Worm (Caenorhabditis elegans) whole organism, midembryonic: ENCODE results near the gene Y54G2A.16.

Experiments used
- T22C8.4 ChIP-seq: fragments of 200-800 bp; sonication (Bioruptor generic); IDR thresholded peaks from 2 replicates; pipeline ENCODE4 v1.3.6; 2022; ENCODE audit warnings: missing genetic modification characterization, missing compliant biosample characterization
- cog-1 ChIP-seq: sonication (generic microtip); optimal IDR thresholded peaks from 2 replicates; lab custom pipeline; 2016; ENCODE audit warnings: missing genetic modification characterization, missing compliant biosample characterization
- flt-1 ChIP-seq: fragments of 200-800 bp; sonication (Bioruptor generic); IDR thresholded peaks from 2 replicates; pipeline ENCODE4 v1.3.6; 2022; ENCODE audit warnings: missing genetic modification characterization, missing compliant biosample characterization
- klf-2 ChIP-seq: fragments of 200-800 bp; sonication (Bioruptor generic); conservative IDR thresholded peaks from 2 replicates; pipeline ENCODE4 v1.3.6; 2022; ENCODE audit warnings: missing genetic modification reagents, missing genetic modification characterization, missing compliant biosample characterization
- med-1 ChIP-seq: sonication (generic microtip); optimal IDR thresholded peaks from 2 replicates; lab custom pipeline; 2017; ENCODE audit warnings: missing genetic modification characterization, mild to moderate bottlenecking, missing compliant biosample characterization, antibody characterized with exemption, missing genetic modification reagents; ENCODE audit not compliant: insufficient read depth
- ref-1 ChIP-seq: fragments of 200-800 bp; sonication (Bioruptor generic); conservative IDR thresholded peaks from 2 replicates; pipeline ENCODE4 v1.3.6; 2022; ENCODE audit warnings: missing genetic modification reagents, missing genetic modification characterization, missing compliant biosample characterization
- tab-1 ChIP-seq: fragments of 200-800 bp; sonication (Bioruptor generic); IDR thresholded peaks from 2 replicates; pipeline ENCODE4 v1.3.6; 2022; ENCODE audit warnings: missing genetic modification characterization, missing compliant biosample characterization
- ztf-23 ChIP-seq: fragments of 200-800 bp; sonication (Bioruptor generic); IDR thresholded peaks from 2 replicates; pipeline ENCODE4 v1.3.6; 2022; ENCODE audit warnings: missing genetic modification reagents, missing genetic modification characterization, missing compliant biosample characterization
- ztf-29 ChIP-seq: fragments of 200-800 bp; sonication (Bioruptor generic); IDR thresholded peaks from 2 replicates; pipeline ENCODE4 v1.3.6; 2022; ENCODE audit warnings: missing genetic modification reagents, missing genetic modification characterization, missing compliant biosample characterization

Y54G2A.16 gene

DNA sequence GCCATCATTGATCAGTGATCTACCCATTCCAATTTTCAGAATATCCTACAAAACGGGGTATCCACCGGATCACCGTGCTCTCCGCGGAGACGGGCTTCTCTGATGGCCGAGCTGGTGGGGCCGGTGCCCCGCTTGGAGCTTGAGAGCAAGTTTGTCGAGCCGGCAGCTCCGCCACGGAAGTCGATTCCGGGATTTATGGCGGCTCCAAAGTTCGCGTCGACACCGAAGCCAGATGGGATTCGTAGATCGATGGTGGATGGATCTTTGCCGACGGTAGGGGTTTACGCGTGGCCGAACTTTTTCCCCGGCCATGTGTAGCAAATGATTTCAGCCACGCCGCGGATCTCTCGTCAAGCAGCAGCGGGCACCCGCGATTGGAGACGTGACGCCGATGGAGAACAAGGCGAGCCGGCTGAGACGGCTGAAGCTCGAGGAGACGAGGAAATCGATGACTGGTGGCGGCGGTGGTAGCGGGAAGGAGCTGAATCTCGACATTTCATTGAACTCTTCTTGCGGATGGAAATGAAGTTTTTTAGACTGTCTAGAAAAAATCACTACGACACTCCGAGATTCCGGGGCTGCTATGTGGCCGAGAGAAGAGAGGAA is 24.0 kb upstream of the Y54G2A.16 start:
- TF ChIP-seq ztf-23 (GFP tag; lab: Robert Waterston, UW) (no peak), flt-1 (no peak), cog-1 (tag; lab: Kevin White, UChicago) (no peak), tab-1 (no peak), ref-1 (no peak), med-1 (no peak), klf-2 (GFP tag; lab: Robert Waterston, UW) (no peak), T22C8.4 (GFP tag; lab: Robert Waterston, UW) (no peak), ztf-29 (GFP tag; lab: Robert Waterston, UW) (no peak)

DNA sequence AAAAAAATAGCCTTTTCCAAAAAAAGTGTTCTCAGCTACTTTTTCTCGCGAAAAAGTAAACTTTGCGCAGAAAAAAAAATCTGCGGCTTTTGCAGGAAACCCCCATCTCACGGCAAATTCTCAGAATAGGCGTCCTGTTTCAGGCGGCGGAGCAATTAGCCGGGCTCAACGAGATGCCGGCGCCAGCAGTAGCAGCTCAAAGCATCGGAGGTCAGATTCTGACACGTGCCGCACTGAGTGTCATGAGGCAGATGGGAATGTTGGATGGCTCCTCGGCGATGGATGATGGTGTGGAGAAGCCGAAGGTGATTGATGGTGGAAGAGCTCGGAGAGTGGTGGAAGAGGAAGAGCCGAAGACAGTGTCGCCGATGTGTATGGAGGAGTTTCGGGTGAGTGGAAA is 22.6 kb upstream of the Y54G2A.16 start:
- TF ChIP-seq ztf-23 (GFP tag; lab: Robert Waterston, UW) (no peak), ref-1 (no peak), tab-1 (no peak), ztf-29 (GFP tag; lab: Robert Waterston, UW) (no peak), klf-2 (GFP tag; lab: Robert Waterston, UW) (no peak), T22C8.4 (GFP tag; lab: Robert Waterston, UW) (no peak), cog-1 (tag; lab: Kevin White, UChicago) (no peak), flt-1 (no peak), med-1 (no peak)

DNA sequence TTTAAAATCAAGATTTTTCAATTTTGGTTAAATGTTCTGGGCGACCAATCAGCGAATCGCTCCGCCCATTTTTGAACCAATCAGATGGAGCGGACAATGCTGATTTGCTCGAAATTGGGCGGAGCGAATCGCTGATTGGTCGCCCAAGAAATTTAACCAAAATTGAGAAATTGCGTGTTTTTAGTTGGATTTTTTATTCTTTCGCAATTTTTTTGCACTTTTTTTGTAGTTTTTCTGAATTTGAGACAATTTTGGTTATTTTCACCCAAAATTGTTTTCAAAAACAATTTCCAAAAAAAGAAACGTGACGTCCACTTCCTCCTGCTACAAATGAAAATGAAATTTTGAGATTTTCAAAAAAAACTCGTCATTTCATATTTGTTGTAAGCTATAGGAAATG is 22.0 kb upstream of the Y54G2A.16 start, which contains the start of gene dml-1:
Gene dml-1 (plus strand): TSS at position 301 of the 400 bp plus-strand sequence.
- TF ChIP-seq cog-1 (tag; lab: Kevin White, UChicago) (no peak), flt-1 (no peak), ztf-23 (GFP tag; lab: Robert Waterston, UW) (no peak), klf-2 (GFP tag; lab: Robert Waterston, UW) (no peak), ref-1 (no peak), T22C8.4 (GFP tag; lab: Robert Waterston, UW) (no peak), med-1 (no peak), ztf-29 (GFP tag; lab: Robert Waterston, UW) (no peak), tab-1 (no peak)

DNA sequence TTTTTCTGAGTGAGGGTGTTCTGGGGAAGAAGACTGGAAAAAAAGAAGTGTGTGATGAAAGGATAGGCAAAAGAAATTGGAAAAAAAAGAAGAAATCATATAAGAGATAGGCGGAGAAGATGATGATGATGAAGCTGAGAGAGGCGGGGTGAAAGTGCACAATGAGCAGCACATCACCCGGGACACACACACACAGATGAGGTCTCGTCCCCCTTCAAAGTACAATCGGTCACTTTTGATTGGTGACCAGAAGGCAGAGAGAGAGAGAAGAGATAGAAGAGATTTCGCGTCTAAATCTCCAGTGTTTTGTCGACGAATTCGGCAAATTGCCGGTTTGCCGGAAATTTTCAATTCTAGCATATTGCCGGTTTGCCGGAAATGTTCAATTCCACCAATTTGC is 20.6 kb upstream of the Y54G2A.16 start:
- TF ChIP-seq klf-2 (GFP tag; lab: Robert Waterston, UW) (no peak), flt-1 (no peak), ztf-23 (GFP tag; lab: Robert Waterston, UW) (no peak), T22C8.4 (GFP tag; lab: Robert Waterston, UW) (no peak), ref-1 (no peak), tab-1 (no peak), ztf-29 (GFP tag; lab: Robert Waterston, UW) (no peak), med-1 (no peak), cog-1 (tag; lab: Kevin White, UChicago) (no peak)

DNA sequence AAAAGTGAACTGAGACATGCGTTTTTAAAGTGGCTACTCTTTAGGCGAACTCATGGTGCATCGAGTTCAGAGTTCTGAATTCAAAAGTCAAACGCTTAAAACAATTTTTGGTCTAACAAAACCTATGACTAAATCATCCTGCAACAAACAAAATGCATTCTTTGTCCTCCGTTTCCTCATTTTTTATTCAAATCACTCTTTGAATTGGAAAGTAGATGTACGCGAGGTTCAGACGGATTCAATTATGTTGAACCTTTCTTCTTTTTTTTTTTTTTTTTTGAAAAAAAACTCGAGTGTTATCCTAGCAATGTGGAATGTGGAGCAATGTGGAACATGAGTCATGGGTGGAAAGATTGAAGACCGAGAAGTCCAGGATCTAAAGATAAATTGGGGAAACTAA is 5.9 kb downstream of the Y54G2A.16 start:
- TF ChIP-seq med-1 (no peak), ztf-23 (GFP tag; lab: Robert Waterston, UW) (no peak), flt-1 (no peak)

DNA sequence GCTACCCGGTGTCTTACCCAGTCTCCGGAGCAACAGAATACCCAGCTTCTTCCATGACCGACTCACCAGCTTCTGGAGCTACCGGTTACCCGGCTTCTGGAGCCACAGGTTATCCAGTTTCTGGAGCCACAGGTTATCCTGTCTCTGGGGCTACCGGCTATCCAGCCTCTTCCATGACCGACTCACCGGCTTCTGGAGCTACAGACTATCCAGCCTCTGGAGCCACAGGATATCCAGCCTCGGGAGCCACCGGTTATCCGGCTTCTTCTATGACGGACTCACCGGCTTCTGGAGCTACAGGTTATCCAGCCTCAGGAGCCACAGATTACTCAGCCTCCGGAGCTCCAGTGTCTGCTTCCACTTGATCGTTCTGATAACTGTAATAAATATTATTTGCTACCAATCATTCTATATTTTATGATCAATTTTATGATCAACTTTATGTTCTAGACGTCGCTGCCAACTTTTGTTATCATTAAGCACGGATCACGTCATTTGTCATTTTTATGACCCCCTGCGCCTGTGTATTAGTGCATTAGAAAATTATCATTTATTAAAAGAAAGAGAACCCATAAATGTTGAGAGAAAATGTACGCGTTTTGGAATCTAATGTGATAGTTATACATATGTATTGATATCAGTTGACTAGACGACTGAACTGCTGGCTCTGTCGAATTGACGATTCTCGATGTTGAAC is 9.4 kb downstream of the Y54G2A.16 start:
- no peak for TF ChIP-seq klf-2 (GFP tag; lab: Robert Waterston, UW)
- TF ChIP-seq ztf-23 (GFP tag; lab: Robert Waterston, UW): no peak
- no peak for TF ChIP-seq tab-1
- no peak for TF ChIP-seq cog-1 (tag; lab: Kevin White, UChicago)
- no peak for TF ChIP-seq T22C8.4 (GFP tag; lab: Robert Waterston, UW)
- no peak for TF ChIP-seq ztf-29 (GFP tag; lab: Robert Waterston, UW)
- TF ChIP-seq flt-1: no peak
- TF ChIP-seq med-1: no peak
- no peak for TF ChIP-seq ref-1

DNA sequence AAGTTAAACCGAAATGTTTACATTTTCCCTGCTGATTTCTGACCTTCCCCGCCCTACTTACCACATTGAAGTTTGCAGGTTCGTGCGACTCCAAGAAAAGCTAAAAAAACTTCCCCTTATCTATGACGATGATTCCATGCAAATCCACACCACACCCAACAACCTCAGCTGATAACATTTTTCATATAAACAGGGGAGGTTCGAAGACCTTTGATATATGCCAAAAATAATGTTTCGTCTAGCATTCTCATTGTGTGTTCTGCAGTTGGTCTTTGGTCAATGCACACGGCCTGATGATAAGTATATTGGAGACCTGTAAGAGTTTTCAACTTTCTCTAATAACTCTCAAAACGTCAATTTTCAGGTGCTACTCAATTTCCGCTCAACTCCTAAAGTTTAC is 10.5 kb downstream of the Y54G2A.16 start:
- TF ChIP-seq tab-1: no peak
- no peak for TF ChIP-seq flt-1
- no peak for TF ChIP-seq ref-1
- no peak for TF ChIP-seq T22C8.4 (GFP tag; lab: Robert Waterston, UW)
- TF ChIP-seq med-1: no peak
- no peak for TF ChIP-seq ztf-29 (GFP tag; lab: Robert Waterston, UW)
- no peak for TF ChIP-seq klf-2 (GFP tag; lab: Robert Waterston, UW)
- no peak for TF ChIP-seq cog-1 (tag; lab: Kevin White, UChicago)
- TF ChIP-seq ztf-23 (GFP tag; lab: Robert Waterston, UW): no peak

DNA sequence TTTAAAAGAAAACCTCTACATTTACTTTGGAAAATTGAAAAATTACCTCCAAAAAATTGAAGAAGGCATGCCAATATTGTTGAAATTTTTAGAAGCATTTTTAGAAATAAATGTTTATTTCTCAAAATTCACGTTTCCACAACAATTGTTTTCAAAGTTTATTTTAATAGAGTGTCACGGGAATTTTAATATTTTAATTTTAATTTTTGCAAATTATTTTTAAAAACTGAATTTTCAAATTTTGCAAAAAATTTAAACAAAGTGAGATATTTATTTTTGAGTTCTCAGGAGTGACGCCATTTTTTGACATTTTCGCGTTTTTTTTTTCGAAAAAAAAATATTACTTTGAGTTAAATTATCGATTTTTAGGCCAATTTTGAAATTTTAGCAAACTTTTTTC is 11.5 kb downstream of the Y54G2A.16 start, which contains the start of gene Y54G2A.49:
Gene Y54G2A.49 (minus strand): TSS at position 101 of the 400 bp plus-strand sequence.
- TF ChIP-seq tab-1: no peak
- TF ChIP-seq med-1: no peak
- TF ChIP-seq klf-2 (GFP tag; lab: Robert Waterston, UW): no peak
- TF ChIP-seq ref-1: no peak
- TF ChIP-seq T22C8.4 (GFP tag; lab: Robert Waterston, UW): no peak
- TF ChIP-seq ztf-23 (GFP tag; lab: Robert Waterston, UW): no peak
- TF ChIP-seq flt-1: no peak

DNA sequence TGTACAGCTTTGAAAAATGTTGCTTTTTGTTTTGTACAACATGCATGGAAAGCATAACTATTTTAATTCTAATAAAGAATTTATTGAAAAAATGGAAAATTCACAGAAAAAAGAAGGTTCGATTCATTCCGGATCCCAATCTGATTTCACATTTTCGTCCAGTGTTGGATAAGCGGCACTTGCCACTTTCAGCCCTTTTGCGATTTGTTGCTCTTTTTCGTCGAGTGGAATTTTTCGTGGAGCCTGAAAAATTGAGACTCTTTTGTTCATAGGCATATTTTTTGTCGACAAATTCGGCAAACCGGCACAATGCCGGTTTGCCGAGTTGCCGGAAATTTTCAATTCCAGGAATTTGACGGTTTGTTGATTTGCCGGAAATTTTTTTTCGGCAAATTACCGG is 13.0 kb downstream of the Y54G2A.16 start:
- TF ChIP-seq tab-1 (no peak), T22C8.4 (GFP tag; lab: Robert Waterston, UW) (no peak), cog-1 (tag; lab: Kevin White, UChicago) (no peak), ztf-23 (GFP tag; lab: Robert Waterston, UW) (no peak), flt-1 (no peak), med-1 (no peak), ztf-29 (GFP tag; lab: Robert Waterston, UW) (no peak), ref-1 (no peak), klf-2 (GFP tag; lab: Robert Waterston, UW) (no peak)

DNA sequence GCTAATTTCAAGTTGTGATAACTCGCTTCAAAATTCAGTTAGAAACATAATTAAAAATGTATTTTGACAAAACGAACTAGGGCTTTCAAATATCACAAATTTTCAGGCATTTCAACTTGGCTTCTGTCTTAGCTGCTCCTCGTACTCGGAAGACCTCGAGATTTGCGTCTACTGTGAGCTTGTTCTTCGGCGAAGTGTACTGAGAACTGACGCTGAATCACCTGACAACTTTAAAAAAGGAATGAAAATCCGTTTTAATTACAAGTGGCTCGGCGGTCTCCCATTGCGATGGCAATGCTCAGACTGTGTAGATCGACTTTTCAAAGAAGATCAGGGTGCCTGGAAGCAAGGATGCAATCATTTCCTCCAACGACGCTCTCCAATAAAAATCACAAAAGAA is 14.1 kb downstream of the Y54G2A.16 start, which contains the start of gene clec-85:
Gene clec-85 (plus strand): TSS at position 301 of the 400 bp plus-strand sequence.
- TF ChIP-seq klf-2 (GFP tag; lab: Robert Waterston, UW) (no peak), T22C8.4 (GFP tag; lab: Robert Waterston, UW) (no peak), med-1 (no peak), ref-1 (no peak), tab-1 (no peak), ztf-23 (GFP tag; lab: Robert Waterston, UW) (no peak), cog-1 (tag; lab: Kevin White, UChicago) (no peak), ztf-29 (GFP tag; lab: Robert Waterston, UW) (no peak), flt-1 (no peak)
